Worm (Caenorhabditis elegans) whole organism, L2 larva: Measurements from ENCODE around the gene ins-23.
A peak's percentile ranks its signal among the peaks of the same experiment; 100 is the strongest.

Experiments used
- C34F6.9 ChIP-seq: fragments of 150-350 bp; optimal IDR thresholded peaks from 2 replicates; lab custom pipeline; 2014; ENCODE audit warnings: missing biosample characterization, missing genetic modification characterization
- F13H6.1 ChIP-seq: sonication (generic microtip); optimal IDR thresholded peaks from 2 replicates; lab custom pipeline; 2016; ENCODE audit warnings: missing genetic modification characterization, missing compliant biosample characterization
- Y55F3AM.14 ChIP-seq: fragments of 200-800 bp; sonication (Bioruptor generic); optimal IDR thresholded peaks from 2 replicates; lab custom pipeline; 2018; ENCODE audit warnings: mild to moderate bottlenecking, missing genetic modification characterization, missing compliant biosample characterization
- ZK546.5 ChIP-seq: sonication (generic microtip); optimal IDR thresholded peaks from 2 replicates; lab custom pipeline; 2017; ENCODE audit warnings: missing biosample characterization, missing genetic modification characterization
- ama-1 ChIP-seq: fragments of 150-350 bp; optimal IDR thresholded peaks from 2 replicates; lab custom pipeline; 2018; ENCODE audit warnings: inconsistent platforms
- blmp-1 ChIP-seq: sonication (generic microtip); optimal IDR thresholded peaks from 2 replicates; lab custom pipeline; 2017; ENCODE audit warnings: missing genetic modification characterization, mild to moderate bottlenecking, missing compliant biosample characterization, antibody characterized with exemption, moderate library complexity; ENCODE audit not compliant: insufficient read depth
- ceh-16 ChIP-seq: fragments of 150-350 bp; optimal IDR thresholded peaks from 2 replicates; lab custom pipeline; 2014; ENCODE audit warnings: missing biosample characterization, missing genetic modification characterization
- ceh-82 ChIP-seq: fragments of 150-350 bp; optimal IDR thresholded peaks from 2 replicates; lab custom pipeline; 2014; ENCODE audit warnings: missing biosample characterization, missing genetic modification characterization
- crh-2 ChIP-seq: sonication (generic microtip); optimal IDR thresholded peaks from 2 replicates; lab custom pipeline; 2017; ENCODE audit warnings: missing biosample characterization, missing genetic modification characterization
- dmd-4 ChIP-seq: sonication (generic microtip); optimal IDR thresholded peaks from 2 replicates; lab custom pipeline; 2017; ENCODE audit warnings: missing biosample characterization, missing genetic modification characterization
- egl-27 ChIP-seq: sonication (generic microtip); optimal IDR thresholded peaks from 3 replicates; lab custom pipeline; 2017; ENCODE audit warnings: missing biosample characterization, missing genetic modification reagents, missing genetic modification characterization
- elt-1 ChIP-seq: fragments of 150-350 bp; optimal IDR thresholded peaks from 2 replicates; lab custom pipeline; 2014; ENCODE audit warnings: missing biosample characterization, missing genetic modification characterization
- elt-3 ChIP-seq: sonication (generic microtip); optimal IDR thresholded peaks from 2 replicates; lab custom pipeline; 2017; ENCODE audit warnings: missing biosample characterization, missing genetic modification characterization
- lin-11 ChIP-seq: fragments of 150-350 bp; sonication (generic microtip); optimal IDR thresholded peaks from 2 replicates; lab custom pipeline; 2014; ENCODE audit warnings: missing biosample characterization, missing genetic modification characterization, inconsistent platforms, mixed read lengths
- lsy-2 ChIP-seq, 2 experiments: fragments of 150-350 bp in 1 of 2; sonication (generic microtip) in 1 of 2; optimal IDR thresholded peaks; 2 replicates each; lab custom pipeline; 2014 to 2017; ENCODE audit warnings: missing biosample characterization in 2 of 2, missing genetic modification characterization in 2 of 2
- mab-5 ChIP-seq: fragments of 150-350 bp; optimal IDR thresholded peaks from 2 replicates; lab custom pipeline; 2014; ENCODE audit warnings: missing biosample characterization, missing genetic modification characterization
- mbf-1 ChIP-seq: sonication (generic microtip); optimal IDR thresholded peaks from 2 replicates; lab custom pipeline; 2017; ENCODE audit warnings: missing biosample characterization, missing genetic modification characterization
- nhr-11 ChIP-seq: fragments of 150-350 bp; optimal IDR thresholded peaks from 2 replicates; lab custom pipeline; 2014; ENCODE audit warnings: missing biosample characterization, missing genetic modification characterization
- nhr-129 ChIP-seq: fragments of 150-350 bp; optimal IDR thresholded peaks from 2 replicates; lab custom pipeline; 2014; ENCODE audit warnings: missing biosample characterization, missing genetic modification characterization
- nhr-23 ChIP-seq: fragments of 150-350 bp; optimal IDR thresholded peaks from 2 replicates; lab custom pipeline; 2014; ENCODE audit warnings: missing biosample characterization, missing genetic modification reagents, missing genetic modification characterization
- nhr-25 ChIP-seq: fragments of 150-350 bp; sonication (generic microtip); optimal IDR thresholded peaks from 3 replicates; lab custom pipeline; 2014; ENCODE audit warnings: missing biosample characterization, missing genetic modification characterization
- nhr-6 ChIP-seq: fragments of 150-350 bp; optimal IDR thresholded peaks from 2 replicates; lab custom pipeline; 2014; ENCODE audit warnings: missing biosample characterization, missing genetic modification characterization
- nhr-77 ChIP-seq: fragments of 150-350 bp; optimal IDR thresholded peaks from 2 replicates; lab custom pipeline; 2014; ENCODE audit warnings: missing biosample characterization, missing genetic modification characterization
- peb-1 ChIP-seq: fragments of 150-350 bp; optimal IDR thresholded peaks from 2 replicates; lab custom pipeline; 2014; ENCODE audit warnings: missing biosample characterization, missing genetic modification characterization
- unc-55 ChIP-seq: fragments of 150-350 bp; sonication (generic microtip); optimal IDR thresholded peaks from 3 replicates; lab custom pipeline; 2014; ENCODE audit warnings: missing biosample characterization, missing genetic modification reagents, missing genetic modification characterization
- ztf-1 ChIP-seq: fragments of 200-800 bp; sonication (Bioruptor generic); conservative IDR thresholded peaks from 2 replicates; pipeline ENCODE4 v1.3.6; 2022; ENCODE audit warnings: missing genetic modification characterization, missing compliant biosample characterization
- ztf-11 ChIP-seq: sonication (generic microtip); optimal IDR thresholded peaks from 2 replicates; lab custom pipeline; 2017; ENCODE audit warnings: missing biosample characterization, missing genetic modification characterization
- ztf-4 ChIP-seq: fragments of 150-350 bp; optimal IDR thresholded peaks from 2 replicates; lab custom pipeline; 2014; ENCODE audit warnings: missing biosample characterization, missing genetic modification characterization

ins-23 gene

ce11 chrIII:10027947-10028346 is at the start of gene ins-23:
Gene ins-23 (plus strand): TSS chrIII:10028247.
- TF ChIP-seq nhr-25, result no peak
- TF ChIP-seq ztf-1 (GFP tag; lab: Robert Waterston, UW), result no peak

- TF ChIP-seq C34F6.9 (tag; lab: Kevin White, UChicago) (no peak), dmd-4 (tag; lab: Kevin White, UChicago) (no peak), ceh-16 (no peak), nhr-6 (no peak), peb-1 (no peak), crh-2 (tag; lab: Kevin White, UChicago) (no peak), mbf-1 (tag; lab: Kevin White, UChicago) (no peak), nhr-77 (tag; lab: Kevin White, UChicago) (no peak), ztf-4 (no peak), egl-27 (tag; lab: Kevin White, UChicago) (no peak), ceh-82 (tag; lab: Kevin White, UChicago) (no peak), lsy-2 (tag; optimal IDR thresholded peaks at IDR 0.05; lab: Kevin White, UChicago) (no peak)
These were observed 45.9 kb upstream of the ins-23 start for ce11 chrIII:9982119-9982642.

- no peak for TF ChIP-seq unc-55 (GFP tag; lab: Kevin White, UChicago)
- no peak for TF ChIP-seq C34F6.9 (tag; lab: Kevin White, UChicago)
- no peak for TF ChIP-seq crh-2 (tag; lab: Kevin White, UChicago)
- TF ChIP-seq elt-3 (tag; lab: Kevin White, UChicago), result no peak
- TF ChIP-seq F13H6.1, result no peak
- TF ChIP-seq ama-1, result no peak
- TF ChIP-seq lin-11 (tag; lab: Kevin White, UChicago), result no peak
- TF ChIP-seq ZK546.5 (tag; lab: Kevin White, UChicago), result no peak
- TF ChIP-seq, all 48 proteins: peak for 0
These were observed 43.4 kb upstream of the ins-23 start for ce11 chrIII:9984604-9985003.

- TF ChIP-seq unc-55 (GFP tag; lab: Kevin White, UChicago) (peak; percentile 95), lin-11 (tag; lab: Kevin White, UChicago) (no peak), mab-5 (tag; lab: Kevin White, UChicago) (peak; percentile 74)
These were observed 42.5 kb upstream of the ins-23 start for ce11 chrIII:9985542-9985941.

ce11 chrIII:9986827-9987429 is 41.1 kb upstream of the ins-23 start, which contains the start of gene C05B5.12:
Gene C05B5.12 (plus strand): TSS chrIII:9987379.
- TF ChIP-seq nhr-129 (tag; lab: Kevin White, UChicago), result peak; percentile 39
- no peak for TF ChIP-seq Y55F3AM.14

ce11 chrIII:9988352-9988751 is 39.7 kb upstream of the ins-23 start, which contains the start of gene C05B5.1:
Gene C05B5.1 (minus strand): TSS chrIII:9988452.
- TF ChIP-seq Y55F3AM.14 (no peak), ceh-82 (tag; lab: Kevin White, UChicago) (no peak), blmp-1 (tag; lab: Kevin White, UChicago) (no peak), unc-55 (GFP tag; lab: Kevin White, UChicago) (no peak), dmd-4 (tag; lab: Kevin White, UChicago) (no peak)

- TF ChIP-seq ceh-16 (peak; percentile 75), elt-1 (peak; percentile 66), blmp-1 (tag; lab: Kevin White, UChicago) (peak; percentile 46), ceh-82 (tag; lab: Kevin White, UChicago) (no peak), ama-1 (no peak), ztf-11 (tag; lab: Kevin White, UChicago) (no peak), nhr-23 (tag; lab: Kevin White, UChicago) (peak; percentile 58), nhr-129 (tag; lab: Kevin White, UChicago) (no peak), nhr-25 (peak; percentile 11), nhr-6 (no peak), nhr-11 (no peak)
These were observed 36.7 kb upstream of the ins-23 start for ce11 chrIII:9991324-9991723.
